Worm (Caenorhabditis elegans) whole organism, L4 larva: Measurements from ENCODE around the gene snt-7.

Experiments used
- dpl-1 ChIP-seq: fragments of 150-350 bp; optimal IDR thresholded peaks from 2 replicates; lab custom pipeline; 2014; ENCODE audit warnings: missing biosample characterization, missing genetic modification reagents, missing genetic modification characterization
- hlh-30 ChIP-seq: sonication (generic microtip); optimal IDR thresholded peaks from 2 replicates; lab custom pipeline; 2017; ENCODE audit warnings: antibody characterized with exemption, mild to moderate bottlenecking, missing genetic modification characterization, missing compliant biosample characterization; ENCODE audit not compliant: insufficient read depth
- mep-1 ChIP-seq: fragments of 150-350 bp; sonication (generic microtip); optimal IDR thresholded peaks from 3 replicates; lab custom pipeline; 2014; ENCODE audit warnings: missing biosample characterization, missing genetic modification characterization
- pqm-1 ChIP-seq: sonication (generic microtip); optimal IDR thresholded peaks from 2 replicates; lab custom pipeline; 2017; ENCODE audit warnings: missing biosample characterization, missing genetic modification characterization
- set-16 ChIP-seq: fragments of 200-800 bp; sonication (Bioruptor generic); IDR thresholded peaks from 2 replicates; pipeline ENCODE4 v1.3.6; 2022; ENCODE audit warnings: missing genetic modification reagents, missing genetic modification characterization, missing compliant biosample characterization
- skn-1 ChIP-seq: fragments of 150-350 bp; optimal IDR thresholded peaks from 2 replicates; lab custom pipeline; 2014; ENCODE audit warnings: missing biosample characterization, missing genetic modification characterization

ce11 chrX:15200146-15200545, 1.2 kb upstream of the snt-7 start:
- TF ChIP-seq pqm-1 (tag; lab: Kevin White, UChicago) (no peak), mep-1 (tag; lab: Kevin White, UChicago) (no peak), skn-1 (tag; lab: Kevin White, UChicago) (no peak), hlh-30 (tag; lab: Kevin White, UChicago) (no peak), set-16 (no peak), dpl-1 (GFP tag; lab: Kevin White, UChicago) (no peak)
